Fruit fly (Drosophila melanogaster): Measurements from ENCODE around the gene Taf10b.

dm6 chr2L:2769476-2770185, 2.0 kb upstream of the Taf10b start, which contains the start of the genes colt and HINT1:
- TF ChIP-seq brk (GFP tag; optimal IDR thresholded peaks at IDR 0.05) = no peak
- peak; percentile 33 for TF ChIP-seq br (GFP tag; optimal IDR thresholded peaks at IDR 0.05)
- no peak for TF ChIP-seq pan (optimal IDR thresholded peaks at IDR 0.05)
- TF ChIP-seq CrebA (GFP tag; optimal IDR thresholded peaks at IDR 0.05; ENCODE audit: borderline replicate concordance) = no peak
- no peak for TF ChIP-seq fru (GFP tag; optimal IDR thresholded peaks at IDR 0.05)
- peak; percentile 57 for TF ChIP-seq Sp1 (GFP tag; optimal IDR thresholded peaks at IDR 0.05)
- TF ChIP-seq psq (GFP tag; optimal IDR thresholded peaks at IDR 0.05) = no peak
- TF ChIP-seq Vsx2 (GFP tag; optimal IDR thresholded peaks at IDR 0.05; ENCODE audit: partially characterized antibody) = no peak
- no peak for TF ChIP-seq sage (GFP tag; optimal IDR thresholded peaks at IDR 0.05)
